Worm (Caenorhabditis elegans): Measurements from ENCODE around the gene F26F12.2.

The F26F12.2 gene

DNA sequence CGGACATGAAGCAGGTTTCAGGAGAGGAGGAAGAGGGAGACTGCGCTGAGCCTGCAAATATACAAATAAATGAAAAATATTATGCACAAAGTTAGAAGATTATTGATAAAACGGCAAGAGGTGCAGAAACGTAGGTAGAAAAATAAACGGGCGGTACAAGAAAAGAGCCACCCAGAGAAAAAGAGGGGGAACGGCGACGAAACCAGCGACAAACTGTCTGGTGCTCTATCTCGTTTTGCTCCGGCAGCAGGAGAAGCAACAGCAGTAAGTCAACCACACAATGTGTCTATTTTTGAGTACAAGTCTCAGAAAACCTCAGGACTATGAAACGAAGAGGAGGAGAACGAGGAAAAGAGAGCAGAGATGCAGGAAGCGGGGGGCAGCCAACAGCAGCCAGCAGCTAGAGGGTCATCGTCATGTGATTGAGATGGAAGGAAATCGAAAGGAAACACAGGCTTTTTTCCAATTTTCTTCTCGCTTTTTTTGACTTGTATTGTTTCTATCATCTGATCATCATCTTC, 7.3 kb upstream of the F26F12.2 start, which contains the start of gene F26F12.3 (continued):
- TF ChIP-seq hrde-1 (tag; optimal IDR thresholded peaks at IDR 0.05; ENCODE audit: borderline replicate concordance) (no peak), B0336.3 (GFP tag; IDR thresholded peaks at IDR 0.05) (peak; percentile 66; the same call in 1 of the 2 replicates), ztf-22 (GFP tag; optimal IDR thresholded peaks at IDR 0.05) (peak; percentile 45), B0261.1 (tag; optimal IDR thresholded peaks at IDR 0.05) (no peak), tbp1 (GFP tag; optimal IDR thresholded peaks at IDR 0.05) (peak; percentile 42), lin-54 (GFP tag; optimal IDR thresholded peaks at IDR 0.05) (peak; percentile 26), ZK185.1 (tag; optimal IDR thresholded peaks at IDR 0.05; ENCODE audit: poor library complexity, severe bottlenecking) (no peak), mxl-1 (tag; optimal IDR thresholded peaks at IDR 0.05) (no peak), nfya-1 (tag; optimal IDR thresholded peaks at IDR 0.05; ENCODE audit: borderline replicate concordance, insufficient read depth) (no peak), F57C9.4 (tag; optimal IDR thresholded peaks at IDR 0.05) (no peak), Y56A3A.18 (GFP tag; IDR thresholded peaks at IDR 0.05) (peak; percentile 66; the same call in 1 of the 2 replicates), Y53G8AR.9 (GFP tag; conservative IDR thresholded peaks at IDR 0.05) (peak; percentile 49; the same call in 1 of the 2 replicates), atf-7 (tag; optimal IDR thresholded peaks at IDR 0.05) (peak; percentile 74), F33H1.4 (GFP tag; IDR thresholded peaks at IDR 0.05) (no peak), let-526 (GFP tag; IDR thresholded peaks at IDR 0.05) (0 out of 2 replicates have a peak, but pooled peaks have one; percentile 39), attf-6 (GFP tag; IDR thresholded peaks at IDR 0.05) (no peak), nhr-80 (tag; optimal IDR thresholded peaks at IDR 0.05) (peak; percentile 99), hmg-20 (GFP tag; IDR thresholded peaks at IDR 0.05) (no peak), nfyb-1 (GFP tag; IDR thresholded peaks at IDR 0.05) (peak; percentile 52), ceh-91 (GFP tag; IDR thresholded peaks at IDR 0.05) (no peak), ets-4 (GFP tag; optimal IDR thresholded peaks at IDR 0.05) (peak; percentile 48), dox-1 (GFP tag; IDR thresholded peaks at IDR 0.05) (peak; percentile 81), die-1 (tag; optimal IDR thresholded peaks at IDR 0.05) (peak; percentile 47), egrh-3 (GFP tag; IDR thresholded peaks at IDR 0.05) (peak; percentile 62; the same call in 1 of the 2 replicates), ztf-26 (tag; optimal IDR thresholded peaks at IDR 0.05) (peak; percentile 64), unc-62 (GFP tag; optimal IDR thresholded peaks at IDR 0.05) (no peak), sptf-2 (GFP tag; optimal IDR thresholded peaks at IDR 0.05) (no peak), pbrm-1 (GFP tag; IDR thresholded peaks at IDR 0.05) (peak; percentile 51; the same call in 1 of the 2 replicates), nhr-179 (tag; optimal IDR thresholded peaks at IDR 0.05) (no peak), zim-3 (tag; optimal IDR thresholded peaks at IDR 0.05) (no peak), lir-1 (GFP tag; conservative IDR thresholded peaks at IDR 0.05) (peak; percentile 38; the same call in 1 of the 2 replicates), F37B4.10 (GFP tag; IDR thresholded peaks at IDR 0.05) (no peak), athp-1 (tag; optimal IDR thresholded peaks at IDR 0.05) (peak; percentile 25), B0035.1 (tag; optimal IDR thresholded peaks at IDR 0.05) (no peak), rcor-1 (GFP tag; IDR thresholded peaks at IDR 0.05) (no peak), ekl-4 (GFP tag; IDR thresholded peaks at IDR 0.05) (0 out of 2 replicates have a peak, but pooled peaks have one; percentile 20), K11D2.4 (GFP tag; IDR thresholded peaks at IDR 0.05) (peak; percentile 84), F22D6.2 (tag; optimal IDR thresholded peaks at IDR 0.05) (peak; percentile 6), sdz-38 (tag; optimal IDR thresholded peaks at IDR 0.05) (no peak), attf-5 (GFP tag; optimal IDR thresholded peaks at IDR 0.05) (peak; percentile 66), mcd-1 (GFP tag; IDR thresholded peaks at IDR 0.05) (peak; percentile 50; the same call in 1 of the 2 replicates), F57A8.1 (GFP tag; optimal IDR thresholded peaks at IDR 0.05) (no peak), repo-1 (tag; optimal IDR thresholded peaks at IDR 0.05) (peak; percentile 4), madf-10 (tag; optimal IDR thresholded peaks at IDR 0.05) (peak; percentile 47), egl-44 (GFP tag; IDR thresholded peaks at IDR 0.05) (peak; percentile 59; the same call in 1 of the 2 replicates), C06A6.2 (GFP tag; conservative IDR thresholded peaks at IDR 0.05) (no peak), ztf-18 (tag; optimal IDR thresholded peaks at IDR 0.05) (peak; percentile 55)
